Worm (Caenorhabditis elegans) whole organism, young adult: ENCODE measurements around the gene F13E6.2.

ENCODE experiments used
- ama-1 ChIP-seq, 3 experiments: fragments of 150-350 bp in 1 of 3; sonication (generic microtip) in 2 of 3; optimal IDR thresholded peaks; 2 replicates each; lab custom pipeline; 2014 to 2018; ENCODE audit warnings: missing biosample characterization in 2 of 3, missing genetic modification characterization in 2 of 3, missing genetic modification reagents in 2 of 3
- nhr-90 ChIP-seq: sonication (generic microtip); optimal IDR thresholded peaks from 2 replicates; lab custom pipeline; 2016; ENCODE audit warnings: missing genotype, mild to moderate bottlenecking, missing genetic modification characterization, missing compliant biosample characterization
- snpc-4 ChIP-seq, 5 experiments: fragments of 150-350 bp in 1 of 5; sonication (generic microtip) in 4 of 5; optimal IDR thresholded peaks; 2 replicates each; lab custom pipeline; 2014 to 2018; ENCODE audit warnings: missing genetic modification characterization in 5 of 5, missing biosample characterization in 3 of 5, antibody characterized with exemption in 2 of 5, mild to moderate bottlenecking in 2 of 5, missing compliant biosample characterization in 2 of 5, missing genotype in 2 of 5, moderate library complexity in 2 of 5, missing genetic modification reagents in 1 of 5

DNA sequence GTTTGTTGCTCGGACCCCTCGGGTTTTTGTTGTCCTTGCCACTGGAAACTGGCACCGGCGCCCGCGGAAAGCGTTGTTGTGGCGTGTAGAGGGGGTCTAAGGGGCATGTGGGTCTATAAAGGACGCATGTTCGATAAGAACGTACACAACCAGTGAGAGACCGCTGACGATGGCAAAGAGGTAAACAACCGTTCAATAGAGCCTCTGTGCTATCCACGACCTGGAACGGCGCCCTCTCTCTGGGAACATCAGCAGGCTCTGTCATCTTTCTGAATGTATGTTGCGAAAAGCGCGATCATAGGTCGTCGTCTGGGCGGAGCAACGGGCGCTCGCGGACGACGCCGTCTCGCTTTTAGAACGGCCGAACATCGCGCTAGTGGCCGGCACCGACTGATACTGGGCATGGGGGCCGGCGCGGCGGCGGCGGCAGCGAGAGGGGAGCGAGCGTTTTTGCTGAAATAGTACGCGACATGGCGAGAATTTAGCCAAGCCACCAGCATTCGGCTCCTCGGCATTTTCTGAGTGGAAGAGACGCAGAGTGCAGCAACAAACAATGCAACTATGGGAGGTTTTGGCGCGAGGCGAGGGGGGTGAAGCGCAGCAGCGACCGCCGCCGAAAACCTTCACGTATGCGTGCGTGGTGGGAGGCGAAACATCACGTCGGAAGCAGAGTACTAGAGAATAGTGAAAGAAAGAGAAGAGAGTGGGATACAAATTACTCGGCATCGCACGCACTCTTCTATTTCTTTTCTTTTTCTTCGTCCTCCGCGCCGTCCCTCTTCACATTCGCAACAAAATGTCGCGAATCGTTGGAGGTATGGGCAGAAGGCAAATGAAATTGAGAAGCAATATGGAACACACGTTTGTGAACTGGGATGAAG lies 36.8 kb downstream of the F13E6.2 start:
- TF ChIP-seq snpc-4 (GFP tag; optimal IDR thresholded peaks at IDR 0.05; lab: Kevin White, UChicago): no peak
- peak; percentile 34 to 57 (median 48) for TF ChIP-seq snpc-4 (tag; optimal IDR thresholded peaks at IDR 0.05; lab: Kevin White, UChicago)
- peak; percentile 27 for TF ChIP-seq nhr-90 (tag; lab: Kevin White, UChicago)
- TF ChIP-seq ama-1 (optimal IDR thresholded peaks at IDR 0.05; lab: Kevin White, UChicago): no peak
- no peak for TF ChIP-seq ama-1 (GFP tag; optimal IDR thresholded peaks at IDR 0.05; lab: Kevin White, UChicago)
